Worm (Caenorhabditis elegans): Measurements from ENCODE around the gene hil-1.

The hil-1 gene

DNA sequence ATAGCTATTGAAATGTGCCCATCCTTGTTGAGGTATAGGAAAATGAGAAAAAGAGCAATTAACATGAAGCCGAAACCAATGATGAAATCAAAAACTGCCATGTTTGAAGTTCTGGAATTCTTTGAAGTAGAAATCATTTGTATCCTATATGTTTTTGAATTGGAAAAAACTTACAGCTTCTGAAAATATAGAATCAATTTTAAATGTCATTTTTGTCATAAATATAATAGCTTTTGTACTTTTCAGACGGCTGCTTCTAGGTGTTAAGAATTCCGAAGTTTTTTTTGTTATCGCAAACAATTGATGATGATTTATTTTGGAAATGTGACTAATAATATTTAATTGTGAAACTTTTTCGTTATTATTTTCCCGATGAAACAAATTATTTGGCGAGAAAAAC lies 2.6 kb upstream of the hil-1 start, which contains the start of gene C30G7.4:
TSS of gene C30G7.4 (minus strand) at position 101 of the 400 bp plus-strand sequence.
- TF ChIP-seq unc-62 (GFP tag; optimal IDR thresholded peaks at IDR 0.05) = no peak
- no peak for TF ChIP-seq M03D4.4 (tag; optimal IDR thresholded peaks at IDR 0.05)
- TF ChIP-seq mab-5 (tag; optimal IDR thresholded peaks at IDR 0.05) = no peak
- TF ChIP-seq flh-1 (GFP tag; optimal IDR thresholded peaks at IDR 0.05) = no peak
- no peak for TF ChIP-seq tbx-8 (GFP tag; optimal IDR thresholded peaks at IDR 0.05)
- TF ChIP-seq snpc-4 (tag; optimal IDR thresholded peaks at IDR 0.05) = no peak
- TF ChIP-seq drap-1 (GFP tag; optimal IDR thresholded peaks at IDR 0.05) = no peak
- no peak for TF ChIP-seq ceh-39 (tag; optimal IDR thresholded peaks at IDR 0.05)
- TF ChIP-seq ceh-43 (GFP tag; optimal IDR thresholded peaks at IDR 0.05) = no peak
- no peak for TF ChIP-seq nhr-12 (tag; optimal IDR thresholded peaks at IDR 0.05)
- TF ChIP-seq unc-39 (tag; optimal IDR thresholded peaks at IDR 0.05) = no peak
- no peak for TF ChIP-seq zip-8 (tag; optimal IDR thresholded peaks at IDR 0.05)
- TF ChIP-seq elt-3 (tag; optimal IDR thresholded peaks at IDR 0.05) = no peak
- TF ChIP-seq nhr-28 (tag; optimal IDR thresholded peaks at IDR 0.05) = no peak
- TF ChIP-seq nhr-2 (tag; optimal IDR thresholded peaks at IDR 0.05) = no peak
- TF ChIP-seq mls-2 (tag; optimal IDR thresholded peaks at IDR 0.05) = no peak
- no peak for TF ChIP-seq bed-3 (GFP tag; optimal IDR thresholded peaks at IDR 0.05)

DNA sequence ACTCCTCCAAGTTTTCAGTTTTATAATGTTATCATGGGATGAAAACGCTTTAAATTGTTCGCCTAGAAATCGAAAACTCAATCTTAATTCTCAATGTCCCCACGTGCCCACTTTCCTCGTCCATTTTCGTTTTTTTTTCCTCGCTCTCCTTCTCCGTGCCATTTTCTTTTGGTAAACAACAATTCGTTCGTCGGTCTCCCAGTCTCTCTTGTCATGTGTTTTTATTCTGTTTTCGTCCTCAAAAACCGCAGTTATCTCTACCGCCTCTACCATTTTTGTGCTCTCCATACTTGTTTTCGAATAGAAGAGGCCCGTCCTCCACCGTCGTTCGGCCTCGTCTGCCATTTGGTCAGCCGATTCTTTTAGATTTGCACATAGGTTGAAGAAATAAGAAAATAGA lies 1.0 kb upstream of the hil-1 start:
- TF ChIP-seq elt-1 (tag; optimal IDR thresholded peaks at IDR 0.05; ENCODE audit: borderline replicate concordance, insufficient read depth) (no peak), unc-62 (GFP tag; optimal IDR thresholded peaks at IDR 0.05) (no peak), ztf-11 (tag; optimal IDR thresholded peaks at IDR 0.05) (no peak), ceh-83 (GFP tag; optimal IDR thresholded peaks at IDR 0.05) (no peak)

DNA sequence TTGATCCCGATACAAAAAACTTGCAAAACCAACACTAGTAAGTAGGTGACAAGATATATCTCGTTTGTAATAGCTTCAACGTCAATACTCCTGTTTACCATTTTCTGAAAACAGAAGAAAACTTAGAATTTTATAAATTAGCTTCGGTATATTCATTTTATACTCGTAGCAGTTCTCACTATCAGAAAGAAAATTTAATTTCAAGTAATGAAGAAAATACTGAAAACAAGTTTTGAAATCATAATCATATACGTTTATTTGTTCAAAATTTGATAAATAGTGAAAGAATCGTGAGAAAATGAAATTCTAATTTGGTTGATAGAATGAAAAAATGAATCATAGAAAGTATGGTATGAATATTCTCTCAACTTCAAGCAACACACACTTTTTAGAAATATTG lies 5.1 kb downstream of the hil-1 start, which contains the start of gene C30G7.5:
TSS of gene C30G7.5 (minus strand) at position 101 of the 400 bp plus-strand sequence.
- TF ChIP-seq nhr-12 (tag; optimal IDR thresholded peaks at IDR 0.05) (no peak), lsy-2 (tag; optimal IDR thresholded peaks at IDR 0.05) (no peak)

- TF ChIP-seq tbx-8 (GFP tag; optimal IDR thresholded peaks at IDR 0.05) (no peak), sem-2 (GFP tag; optimal IDR thresholded peaks at IDR 0.05) (no peak), nhr-2 (tag; optimal IDR thresholded peaks at IDR 0.05) (no peak), flh-1 (GFP tag; optimal IDR thresholded peaks at IDR 0.05) (no peak), sptf-1 (tag; optimal IDR thresholded peaks at IDR 0.05) (no peak), nhr-12 (tag; optimal IDR thresholded peaks at IDR 0.05) (no peak), snpc-4 (tag; optimal IDR thresholded peaks at IDR 0.05) (no peak), zip-8 (tag; optimal IDR thresholded peaks at IDR 0.05) (no peak), unc-120 (tag; optimal IDR thresholded peaks at IDR 0.05; ENCODE audit: poor library complexity, severe bottlenecking) (no peak), ceh-43 (GFP tag; optimal IDR thresholded peaks at IDR 0.05) (no peak), ceh-39 (tag; optimal IDR thresholded peaks at IDR 0.05) (no peak), nhr-237 (tag; optimal IDR thresholded peaks at IDR 0.05) (no peak), mls-2 (tag; optimal IDR thresholded peaks at IDR 0.05) (no peak), bed-3 (GFP tag; optimal IDR thresholded peaks at IDR 0.05) (no peak), elt-3 (tag; optimal IDR thresholded peaks at IDR 0.05) (no peak), M03D4.4 (tag; optimal IDR thresholded peaks at IDR 0.05) (no peak), ztf-11 (tag; optimal IDR thresholded peaks at IDR 0.05) (no peak), mep-1 (tag; optimal IDR thresholded peaks at IDR 0.05) (no peak)
Measured at ce11 chrV:14955676-14956075, 6.1 kb downstream of the hil-1 start, which contains the start of gene F02D8.9. F02D8.9 (minus strand) TSS chrV:14955776.

- TF ChIP-seq snpc-4 (tag; optimal IDR thresholded peaks at IDR 0.05) (no peak), bed-3 (GFP tag; optimal IDR thresholded peaks at IDR 0.05) (no peak), nhr-12 (tag; optimal IDR thresholded peaks at IDR 0.05) (no peak), sem-2 (GFP tag; optimal IDR thresholded peaks at IDR 0.05) (no peak), ceh-39 (tag; optimal IDR thresholded peaks at IDR 0.05) (no peak), flh-1 (GFP tag; optimal IDR thresholded peaks at IDR 0.05) (no peak), mab-5 (tag; optimal IDR thresholded peaks at IDR 0.05) (no peak), unc-39 (tag; optimal IDR thresholded peaks at IDR 0.05) (no peak), ceh-43 (GFP tag; optimal IDR thresholded peaks at IDR 0.05) (no peak), nhr-2 (tag; optimal IDR thresholded peaks at IDR 0.05) (no peak), sptf-1 (tag; optimal IDR thresholded peaks at IDR 0.05) (no peak), nhr-28 (tag; optimal IDR thresholded peaks at IDR 0.05) (no peak), lsy-2 (tag; optimal IDR thresholded peaks at IDR 0.05) (no peak)
Measured at ce11 chrV:14971136-14971535, 21.6 kb downstream of the hil-1 start, which contains the start of gene nlp-59. nlp-59 (plus strand) TSS chrV:14971436.

- TF ChIP-seq pha-4 (tag; optimal IDR thresholded peaks at IDR 0.05) (no peak), hlh-1 (tag; optimal IDR thresholded peaks at IDR 0.05) (no peak), nhr-76 (tag; optimal IDR thresholded peaks at IDR 0.05) (no peak), nhr-28 (tag; optimal IDR thresholded peaks at IDR 0.05) (no peak), mab-5 (tag; optimal IDR thresholded peaks at IDR 0.05) (no peak), unc-62 (GFP tag; optimal IDR thresholded peaks at IDR 0.05) (no peak), lsy-2 (tag; optimal IDR thresholded peaks at IDR 0.05) (no peak), nhr-12 (tag; optimal IDR thresholded peaks at IDR 0.05) (no peak), nhr-2 (tag; optimal IDR thresholded peaks at IDR 0.05) (no peak), flh-1 (GFP tag; optimal IDR thresholded peaks at IDR 0.05) (no peak), cnd-1 (tag; optimal IDR thresholded peaks at IDR 0.05) (no peak), ceh-39 (tag; optimal IDR thresholded peaks at IDR 0.05) (no peak), unc-39 (tag; optimal IDR thresholded peaks at IDR 0.05) (no peak), ceh-83 (GFP tag; optimal IDR thresholded peaks at IDR 0.05) (no peak), sem-2 (GFP tag; optimal IDR thresholded peaks at IDR 0.05) (no peak), tbx-8 (GFP tag; optimal IDR thresholded peaks at IDR 0.05) (no peak), bed-3 (GFP tag; optimal IDR thresholded peaks at IDR 0.05) (no peak)
Measured at ce11 chrV:14978205-14978751, 28.7 kb downstream of the hil-1 start, which contains the start of the genes grd-12 and F02D8.1. grd-12 (plus strand) TSS chrV:14978505. F02D8.1 (minus strand) TSS chrV:14978701.
